Worm (Caenorhabditis elegans) whole organism, L4/young adult: ENCODE data around the gene egl-46.

Source experiments
- dao-5 ChIP-seq: sonication (generic microtip); optimal IDR thresholded peaks from 2 replicates; lab custom pipeline; 2016; ENCODE audit warnings: missing genotype, missing genetic modification characterization, moderate library complexity, missing compliant biosample characterization
- him-1 ChIP-seq: sonication (generic microtip); optimal IDR thresholded peaks from 2 replicates; lab custom pipeline; 2016; ENCODE audit warnings: missing genotype, missing genetic modification reagents, missing genetic modification characterization, missing compliant biosample characterization

DNA sequence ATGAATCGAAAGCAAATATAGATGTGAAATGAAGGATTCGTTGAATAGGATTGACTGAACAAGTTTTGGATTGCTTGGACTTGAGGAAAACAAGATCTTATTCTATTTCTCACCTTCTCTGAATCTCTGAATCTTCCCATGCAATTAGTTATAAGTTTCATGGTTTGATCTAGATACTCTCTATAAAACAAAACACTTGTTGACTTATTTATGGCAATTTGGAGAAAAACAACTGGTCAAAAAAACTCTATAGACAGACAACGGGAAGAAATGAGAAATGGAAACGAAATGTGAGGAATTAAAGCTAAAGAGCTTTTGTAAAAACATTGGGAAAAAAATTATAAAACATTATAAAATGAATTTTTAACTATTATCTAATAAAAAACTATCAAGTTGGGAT lies 13.3 kb upstream of the egl-46 start, which contains the start of gene W02F12.8:
- TF ChIP-seq dao-5 (tag; lab: Kevin White, UChicago) (no peak), him-1 (tag; lab: Kevin White, UChicago) (no peak)
